Worm (Caenorhabditis elegans) whole organism, dauer: ENCODE measurements around the gene memo-1.

Experiments
- unc-62 ChIP-seq: sonication (generic microtip); optimal IDR thresholded peaks from 2 replicates; lab custom pipeline; 2017; ENCODE audit warnings: missing biosample characterization, missing genetic modification reagents, missing genetic modification characterization

Gene memo-1

DNA sequence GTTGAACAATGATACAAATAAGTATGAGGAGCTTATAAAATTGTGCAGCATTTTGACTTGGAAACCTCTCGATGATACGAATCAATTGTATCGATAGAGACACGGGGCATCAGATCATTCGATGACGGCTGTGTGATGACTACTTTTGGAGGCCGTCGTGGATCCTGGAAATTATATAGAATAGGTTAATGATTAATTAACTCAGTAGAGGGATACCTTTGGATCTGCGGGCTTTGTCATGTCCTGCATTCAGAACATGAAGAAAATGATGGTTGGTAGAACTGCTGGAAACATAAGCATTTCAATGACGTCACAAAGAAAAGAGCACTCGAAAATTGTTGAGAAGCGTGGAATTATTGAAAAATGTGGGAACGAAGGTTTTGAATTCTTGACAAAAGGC lies 32.4 kb downstream of the memo-1 start, which contains the start of gene ZK742.6:
ZK742.6 (minus strand) TSS at position 342 of the 400 bp plus-strand sequence.
- TF ChIP-seq unc-62, result no peak

DNA sequence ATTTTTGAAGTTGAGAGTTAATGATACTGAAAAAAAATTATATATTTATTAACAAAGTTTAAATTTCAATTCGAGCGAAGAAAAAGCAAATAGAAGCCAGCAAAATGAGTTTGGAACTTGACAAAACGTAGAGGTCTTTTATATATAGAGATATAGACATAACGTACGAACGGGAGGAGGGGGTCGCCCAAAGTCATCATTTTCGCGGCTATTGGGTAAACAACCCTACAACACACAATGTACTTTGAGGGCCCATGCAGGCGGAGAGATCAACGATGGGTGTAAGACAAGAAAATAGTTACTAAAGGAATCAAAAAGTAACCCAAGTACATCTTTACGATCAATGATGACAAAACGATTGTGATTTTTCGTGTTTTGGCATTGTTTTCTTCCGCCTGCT lies 35.2 kb downstream of the memo-1 start, which contains the start of gene ZK742.4:
ZK742.4 (minus strand) TSS at position 35 of the 400 bp plus-strand sequence.
- TF ChIP-seq unc-62, result no peak

- no peak for TF ChIP-seq unc-62
Measured at ce11 chrV:7810591-7810990, 36.4 kb downstream of the memo-1 start.

- no peak for TF ChIP-seq unc-62
Measured at ce11 chrV:7809320-7810256, 37.4 kb downstream of the memo-1 start, which contains the start of gene ZK742.3. TSS of gene ZK742.3 (minus strand) at chrV:7809912.

DNA sequence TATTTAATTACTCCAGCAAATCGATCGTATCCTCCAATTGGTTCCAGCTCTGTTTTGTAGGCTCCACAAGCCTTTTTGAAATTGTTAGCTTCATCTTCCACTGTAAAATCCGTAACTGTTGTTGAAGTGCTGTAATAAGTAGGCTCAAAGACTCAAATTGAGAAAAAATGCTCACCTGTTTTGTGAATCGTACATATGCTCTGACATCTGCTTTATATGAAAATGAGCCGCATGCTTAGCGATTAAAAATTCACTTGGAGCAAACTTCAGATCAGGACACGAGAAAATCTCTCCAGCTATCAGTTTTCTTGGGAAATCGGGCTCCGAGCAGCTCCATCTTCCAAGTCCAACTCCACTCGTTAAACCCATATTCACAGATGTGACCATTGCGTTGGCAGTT lies 38.5 kb downstream of the memo-1 start:
- no peak for TF ChIP-seq unc-62

ce11 chrV:7806629-7807028 lies 40.3 kb downstream of the memo-1 start:
- TF ChIP-seq unc-62, result no peak

DNA sequence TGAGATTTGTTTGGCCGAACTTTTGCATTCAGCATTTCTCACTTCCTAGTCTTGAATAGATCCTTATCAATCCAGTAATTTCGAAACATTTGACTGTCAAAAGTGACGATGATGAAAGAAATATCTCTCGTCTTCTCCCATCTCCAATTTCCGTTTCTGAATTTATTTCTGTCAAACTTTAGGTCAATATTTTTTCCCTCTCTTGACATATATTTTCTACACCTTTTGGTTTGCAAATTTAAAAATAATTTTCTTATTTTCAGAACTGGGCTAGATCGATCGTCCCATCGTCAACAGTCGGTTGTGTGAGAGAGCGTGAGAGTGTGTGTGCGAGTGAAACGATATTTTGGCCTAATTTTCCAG lies 42.2 kb downstream of the memo-1 start, which contains the start of gene xpo-1:
xpo-1 (plus strand) TSS at position 264 of the 363 bp plus-strand sequence.
- no peak for TF ChIP-seq unc-62

DNA sequence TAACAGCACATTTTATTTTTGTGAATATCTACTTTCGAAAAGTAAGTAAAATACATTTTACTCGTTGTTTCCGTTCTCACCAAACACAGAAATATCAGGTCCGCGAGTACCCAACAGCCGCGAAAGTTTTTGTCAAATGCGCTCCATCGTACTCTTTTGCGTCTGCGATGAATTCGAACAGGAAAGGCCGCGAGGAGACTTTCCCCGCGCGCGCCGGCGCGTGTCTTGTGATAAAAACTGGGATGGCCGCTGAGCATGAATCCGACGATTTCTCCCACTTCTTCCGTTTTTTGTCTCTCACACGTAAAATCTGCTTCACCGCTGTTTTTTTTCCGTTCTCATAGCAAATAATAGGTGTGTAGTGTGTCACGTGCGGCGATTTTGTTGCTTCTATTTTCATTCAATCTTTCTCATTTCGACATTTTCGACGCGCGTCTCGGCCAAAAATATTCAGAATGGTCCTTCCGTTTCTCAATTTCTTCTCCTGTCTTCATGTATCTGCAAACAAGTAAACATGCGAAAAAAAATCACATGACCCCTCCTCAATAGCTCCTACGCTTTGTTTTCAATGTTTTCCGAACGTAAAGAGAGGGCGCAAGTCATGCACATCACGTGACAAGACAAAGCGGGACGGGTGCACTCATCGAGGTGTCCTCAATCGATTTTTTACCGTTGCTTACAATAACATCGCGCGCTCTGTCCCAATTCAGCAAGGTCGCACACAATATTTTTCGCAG lies 42.7 kb downstream of the memo-1 start, which contains the start of gene uvs-1:
uvs-1 (minus strand) TSS at position 145 of the 737 bp plus-strand sequence.
- TF ChIP-seq unc-62, result no peak

- no peak for TF ChIP-seq unc-62
Measured at ce11 chrV:7803563-7803962, 43.4 kb downstream of the memo-1 start.

DNA sequence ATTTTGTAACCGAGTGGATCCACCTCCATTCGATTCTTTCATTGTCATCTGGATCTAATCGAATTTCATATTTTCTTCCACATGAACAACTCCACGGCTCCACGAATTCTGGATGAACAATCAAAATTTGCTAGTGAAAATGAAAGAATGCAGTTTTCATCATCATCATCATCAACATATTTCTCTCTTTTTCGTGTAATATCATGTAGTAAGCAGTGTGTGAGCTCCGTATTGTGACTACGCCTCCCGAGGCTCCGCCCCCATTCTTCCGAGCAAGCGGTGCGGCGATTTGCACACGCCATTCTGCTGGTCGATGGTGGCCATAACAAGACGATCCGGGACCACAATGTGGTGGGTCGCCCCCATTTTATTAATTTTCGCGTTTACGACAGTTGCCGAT lies 48.9 kb downstream of the memo-1 start, which contains the start of gene ZK742.7:
ZK742.7 (plus strand) TSS at position 301 of the 400 bp plus-strand sequence.
- TF ChIP-seq unc-62, result no peak
